Worm (Caenorhabditis elegans) whole organism, L4 larva: ENCODE measurements around the gene zig-13.

Source experiments
- F10B5.3 ChIP-seq: sonication (generic microtip); optimal IDR thresholded peaks from 2 replicates; lab custom pipeline; 2016; ENCODE audit warnings: mild to moderate bottlenecking, missing genetic modification characterization, missing compliant biosample characterization
- ZK337.2 ChIP-seq: fragments of 200-800 bp; sonication (Bioruptor generic); IDR thresholded peaks from 2 replicates; pipeline ENCODE4 v1.3.6; 2022; ENCODE audit warnings: missing genetic modification reagents, missing genetic modification characterization, missing compliant biosample characterization
- aha-1 ChIP-seq: fragments of 150-350 bp; peaks from one replicate; lab custom pipeline; 2014; ENCODE audit warnings: missing biosample characterization, missing genetic modification characterization
- ceh-32 ChIP-seq: sonication (generic microtip); optimal IDR thresholded peaks from 2 replicates; lab custom pipeline; 2016; ENCODE audit warnings: mild to moderate bottlenecking, missing genetic modification characterization, missing compliant biosample characterization; ENCODE audit not compliant: poor library complexity
- ceh-44 ChIP-seq: fragments of 200-800 bp; sonication (Bioruptor generic); IDR thresholded peaks from 2 replicates; pipeline ENCODE4 v1.3.6; 2022; ENCODE audit warnings: missing genetic modification reagents, missing genetic modification characterization, missing compliant biosample characterization
- ceh-82 ChIP-seq: sonication (generic microtip); optimal IDR thresholded peaks from 2 replicates; lab custom pipeline; 2017; ENCODE audit warnings: missing biosample characterization, missing genetic modification characterization
- cey-2 ChIP-seq: sonication (generic microtip); optimal IDR thresholded peaks from 3 replicates; lab custom pipeline; 2017; ENCODE audit warnings: missing genetic modification characterization, mild to moderate bottlenecking, missing compliant biosample characterization, antibody characterized with exemption, borderline replicate concordance; ENCODE audit not compliant: insufficient read depth
- ctbp-1 ChIP-seq: fragments of 200-800 bp; sonication (Bioruptor generic); IDR thresholded peaks from 2 replicates; pipeline ENCODE4 v1.3.6; 2022; ENCODE audit warnings: missing genetic modification reagents, missing genetic modification characterization, missing compliant biosample characterization
- daf-12 ChIP-seq: fragments of 150-350 bp; optimal IDR thresholded peaks from 2 replicates; lab custom pipeline; 2014; ENCODE audit warnings: missing biosample characterization, missing genetic modification reagents, missing genetic modification characterization
- daf-16 ChIP-seq, 3 experiments: sonication (generic microtip); optimal IDR thresholded peaks; 2 replicates each; lab custom pipeline; 2016 to 2017; ENCODE audit warnings: missing genetic modification characterization in 3 of 3, missing genetic modification reagents in 3 of 3, mild to moderate bottlenecking in 2 of 3, missing compliant biosample characterization in 2 of 3, missing biosample characterization in 1 of 3, moderate library complexity in 1 of 3
- daf-8 ChIP-seq: fragments of 200-800 bp; sonication (Bioruptor generic); IDR thresholded peaks from 2 replicates; pipeline ENCODE4 v1.3.6; 2022; ENCODE audit warnings: missing genetic modification characterization, missing compliant biosample characterization
- dmd-6 ChIP-seq: fragments of 200-800 bp; sonication (Bioruptor generic); IDR thresholded peaks from 2 replicates; pipeline ENCODE4 v1.3.6; 2022; ENCODE audit warnings: missing genetic modification reagents, missing genetic modification characterization, missing compliant biosample characterization
- duxl-1 ChIP-seq: sonication (generic microtip); optimal IDR thresholded peaks from 2 replicates; lab custom pipeline; 2016; ENCODE audit warnings: mild to moderate bottlenecking, missing genetic modification characterization, moderate library complexity, missing compliant biosample characterization; ENCODE audit not compliant: poor library complexity
- dve-1 ChIP-seq: sonication (generic microtip); optimal IDR thresholded peaks from 2 replicates; lab custom pipeline; 2017; ENCODE audit warnings: antibody characterized with exemption, mild to moderate bottlenecking, missing genetic modification characterization, missing compliant biosample characterization; ENCODE audit not compliant: insufficient read depth
- egl-27 ChIP-seq: sonication (generic microtip); optimal IDR thresholded peaks from 3 replicates; lab custom pipeline; 2017; ENCODE audit warnings: missing biosample characterization, missing genetic modification reagents, missing genetic modification characterization
- fkh-10 ChIP-seq: fragments of 150-350 bp; optimal IDR thresholded peaks from 2 replicates; lab custom pipeline; 2014; ENCODE audit warnings: missing biosample characterization, missing genetic modification reagents, missing genetic modification characterization
- hlh-30 ChIP-seq: sonication (generic microtip); optimal IDR thresholded peaks from 2 replicates; lab custom pipeline; 2017; ENCODE audit warnings: antibody characterized with exemption, mild to moderate bottlenecking, missing genetic modification characterization, missing compliant biosample characterization; ENCODE audit not compliant: insufficient read depth
- lin-38 ChIP-seq: fragments of 200-800 bp; sonication (Bioruptor generic); IDR thresholded peaks from 2 replicates; pipeline ENCODE4 v1.3.6; 2022; ENCODE audit warnings: missing genetic modification reagents, missing genetic modification characterization, missing compliant biosample characterization
- lir-3 ChIP-seq: sonication (generic microtip); optimal IDR thresholded peaks from 2 replicates; lab custom pipeline; 2016; ENCODE audit warnings: mild to moderate bottlenecking, missing genetic modification characterization, missing compliant biosample characterization
- madf-5 ChIP-seq, 2 experiments: fragments of 200-800 bp; sonication (Bioruptor generic); IDR thresholded peaks; 2 replicates each; pipeline ENCODE4 v1.3.6; 2022; ENCODE audit warnings: missing compliant biosample characterization in 2 of 2, missing genetic modification characterization in 2 of 2
- madf-9 ChIP-seq: fragments of 200-800 bp; sonication (Bioruptor generic); conservative IDR thresholded peaks from 2 replicates; pipeline ENCODE4 v1.3.6; 2022; ENCODE audit warnings: missing genetic modification reagents, missing genetic modification characterization, missing compliant biosample characterization
- mep-1 ChIP-seq: fragments of 150-350 bp; sonication (generic microtip); optimal IDR thresholded peaks from 3 replicates; lab custom pipeline; 2014; ENCODE audit warnings: missing biosample characterization, missing genetic modification characterization
- mxl-3 ChIP-seq: fragments of 200-800 bp; sonication (Bioruptor generic); optimal IDR thresholded peaks from 2 replicates; lab custom pipeline; 2018; ENCODE audit warnings: mild to moderate bottlenecking, missing genetic modification characterization, missing compliant biosample characterization
- nhr-102 ChIP-seq: sonication (generic microtip); optimal IDR thresholded peaks from 2 replicates; lab custom pipeline; 2016; ENCODE audit warnings: mild to moderate bottlenecking, missing genetic modification characterization, moderate library complexity, missing compliant biosample characterization
- nhr-41 ChIP-seq: fragments of 200-800 bp; sonication (Bioruptor generic); IDR thresholded peaks from 2 replicates; pipeline ENCODE4 v1.3.6; 2022; ENCODE audit warnings: missing genetic modification reagents, missing genetic modification characterization, missing compliant biosample characterization
- php-3 ChIP-seq: fragments of 200-800 bp; sonication (Bioruptor generic); IDR thresholded peaks from 2 replicates; pipeline ENCODE4 v1.3.6; 2022; ENCODE audit warnings: missing genetic modification reagents, missing genetic modification characterization, missing compliant biosample characterization
- saeg-2 ChIP-seq: fragments of 200-800 bp; sonication (Bioruptor generic); IDR thresholded peaks from 2 replicates; pipeline ENCODE4 v1.3.6; 2022; ENCODE audit warnings: missing genetic modification reagents, missing genetic modification characterization, missing compliant biosample characterization
- snpc-1.2 ChIP-seq: fragments of 200-800 bp; sonication (Bioruptor generic); IDR thresholded peaks from 2 replicates; pipeline ENCODE4 v1.3.6; 2022; ENCODE audit warnings: missing genetic modification reagents, missing genetic modification characterization, missing compliant biosample characterization
- spr-1 ChIP-seq: sonication (generic microtip); optimal IDR thresholded peaks from 2 replicates; lab custom pipeline; 2016; ENCODE audit warnings: mild to moderate bottlenecking, missing genetic modification characterization, missing compliant biosample characterization
- unc-130 ChIP-seq: sonication (generic microtip); optimal IDR thresholded peaks from 2 replicates; lab custom pipeline; 2016; ENCODE audit warnings: missing genetic modification reagents, missing genetic modification characterization, missing compliant biosample characterization
- unc-39 ChIP-seq: sonication (generic microtip); optimal IDR thresholded peaks from 2 replicates; lab custom pipeline; 2017; ENCODE audit warnings: missing biosample characterization, missing genetic modification characterization
- unc-62 ChIP-seq, 3 experiments: fragments of 150-350 bp in 1 of 3; sonication (generic microtip); optimal IDR thresholded peaks in 2 of 3; peaks in 1 of 3; 1 replicate in 1 of 3; 2 replicates in 2 of 3; lab custom pipeline; 2014 to 2017; ENCODE audit warnings: missing biosample characterization in 3 of 3, missing genetic modification characterization in 3 of 3, missing genetic modification reagents in 3 of 3, missing genotype in 1 of 3
- zfp-2 ChIP-seq: sonication (generic microtip); optimal IDR thresholded peaks from 2 replicates; lab custom pipeline; 2016; ENCODE audit warnings: mild to moderate bottlenecking, missing genetic modification characterization, missing compliant biosample characterization
- zip-11 ChIP-seq: fragments of 200-800 bp; sonication (Bioruptor generic); IDR thresholded peaks from 2 replicates; pipeline ENCODE4 v1.3.6; 2022; ENCODE audit warnings: missing genetic modification characterization, missing compliant biosample characterization
- zip-2 ChIP-seq: fragments of 150-350 bp; optimal IDR thresholded peaks from 2 replicates; lab custom pipeline; 2014; ENCODE audit warnings: missing biosample characterization, missing genetic modification characterization
- ztf-11 ChIP-seq: fragments of 150-350 bp; optimal IDR thresholded peaks from 2 replicates; lab custom pipeline; 2014; ENCODE audit warnings: missing biosample characterization, missing genetic modification characterization

The zig-13 gene

ce11 chrIII:120199-120598 lies 36.3 kb downstream of the zig-13 start, which contains the start of gene pals-24 (continued):
- TF ChIP-seq aha-1 (tag; lab: Kevin White, UChicago) (peak; percentile 62), snpc-1.2 (GFP tag; lab: Robert Waterston, UW) (no peak), daf-12 (no peak), daf-16 (GFP tag; optimal IDR thresholded peaks at IDR 0.05; lab: Kevin White, UChicago) (no peak), daf-16 (tag; optimal IDR thresholded peaks at IDR 0.05; lab: Kevin White, UChicago) (peak; percentile 98), zip-2 (tag; lab: Kevin White, UChicago) (peak; percentile 46), duxl-1 (tag; lab: Kevin White, UChicago) (no peak), nhr-102 (tag; lab: Kevin White, UChicago) (no peak), fkh-10 (GFP tag; lab: Kevin White, UChicago) (no peak), ceh-32 (tag; lab: Kevin White, UChicago) (no peak), daf-8 (no peak), unc-130 (no peak), madf-9 (GFP tag; lab: Robert Waterston, UW) (no peak), egl-27 (tag; lab: Kevin White, UChicago) (no peak), lin-38 (GFP tag; lab: Robert Waterston, UW) (no peak)

ce11 chrIII:117857-118256 lies 38.7 kb downstream of the zig-13 start:
- TF ChIP-seq aha-1 (tag; lab: Kevin White, UChicago) (peak; percentile 91), lir-3 (tag; lab: Kevin White, UChicago) (no peak)

ce11 chrIII:117210-117609 lies 39.3 kb downstream of the zig-13 start, which contains the start of gene C29F9.5:
Gene C29F9.5, plus strand, starts transcription at chrIII:117510.
- TF ChIP-seq F10B5.3 (tag; lab: Kevin White, UChicago) (no peak), unc-62 (GFP tag; optimal IDR thresholded peaks at IDR 0.05 in 1 of 2; lab: Kevin White, UChicago) (peak in 1 of 2 experiments; percentile 59), unc-62 (tag; optimal IDR thresholded peaks at IDR 0.05; lab: Kevin White, UChicago) (no peak)

ce11 chrIII:114603-115002 lies 41.9 kb downstream of the zig-13 start, which contains the start of gene C29F9.6:
Gene C29F9.6, plus strand, starts transcription at chrIII:114903.
- no peak for TF ChIP-seq nhr-41
- no peak for TF ChIP-seq ceh-82
- no peak for TF ChIP-seq madf-5 (GFP tag; IDR thresholded peaks at IDR 0.05; lab: Robert Waterston, UW)
- TF ChIP-seq hlh-30 (tag; lab: Kevin White, UChicago) = no peak
- no peak for TF ChIP-seq spr-1 (tag; lab: Kevin White, UChicago)
- TF ChIP-seq ztf-11 (tag; lab: Kevin White, UChicago) = no peak
- no peak for TF ChIP-seq nhr-102 (tag; lab: Kevin White, UChicago)
- TF ChIP-seq ctbp-1 (GFP tag; lab: Robert Waterston, UW) = no peak
- no peak for TF ChIP-seq ceh-44 (GFP tag; lab: Robert Waterston, UW)
- no peak for TF ChIP-seq zfp-2
- no peak for TF ChIP-seq mep-1 (tag; lab: Kevin White, UChicago)
- TF ChIP-seq cey-2 (tag; lab: Kevin White, UChicago) = no peak
- TF ChIP-seq saeg-2 (GFP tag; lab: Robert Waterston, UW) = no peak
- no peak for TF ChIP-seq ZK337.2 (GFP tag; lab: Robert Waterston, UW)
- no peak for TF ChIP-seq dmd-6 (GFP tag; lab: Robert Waterston, UW)
- TF ChIP-seq dve-1 (tag; lab: Kevin White, UChicago) = no peak
- TF ChIP-seq unc-39 = no peak
- no peak for TF ChIP-seq zip-11 (GFP tag; lab: Robert Waterston, UW)
- no peak for TF ChIP-seq mxl-3
- TF ChIP-seq php-3 (GFP tag; lab: Robert Waterston, UW) = no peak
- TF ChIP-seq, all 104 proteins: peak for 0
